Worm (Caenorhabditis elegans) whole organism, late embryonic: ENCODE measurements around the gene cox-16.

ENCODE experiments used
- F13H6.1 ChIP-seq: sonication (generic microtip); optimal IDR thresholded peaks from 2 replicates; lab custom pipeline; 2016; ENCODE audit warnings: missing genetic modification characterization, missing compliant biosample characterization
- K09A11.1 ChIP-seq: sonication (generic microtip); optimal IDR thresholded peaks from 2 replicates; lab custom pipeline; 2017; ENCODE audit warnings: antibody characterized with exemption, mild to moderate bottlenecking, missing genetic modification characterization, missing compliant biosample characterization; ENCODE audit not compliant: insufficient read depth
- T23F11.4 ChIP-seq: fragments of 200-800 bp; sonication (Bioruptor generic); optimal IDR thresholded peaks from 2 replicates; lab custom pipeline; 2018; ENCODE audit warnings: mild to moderate bottlenecking, missing genetic modification characterization, missing compliant biosample characterization
- ama-1 ChIP-seq: fragments of 150-350 bp; optimal IDR thresholded peaks from 2 replicates; lab custom pipeline; 2014
- fkh-10 ChIP-seq: fragments of 150-350 bp; optimal IDR thresholded peaks from 2 replicates; lab custom pipeline; 2014; ENCODE audit warnings: missing biosample characterization, missing genetic modification reagents, missing genetic modification characterization
- hlh-13 ChIP-seq: fragments of 200-800 bp; sonication (Bioruptor generic); optimal IDR thresholded peaks from 2 replicates; lab custom pipeline; 2018; ENCODE audit warnings: mild to moderate bottlenecking, missing genetic modification characterization, missing compliant biosample characterization
- hlh-6 ChIP-seq: sonication (generic microtip); optimal IDR thresholded peaks from 2 replicates; lab custom pipeline; 2016; ENCODE audit warnings: missing genotype, missing genetic modification characterization, missing compliant biosample characterization
- lin-11 ChIP-seq: fragments of 200-800 bp; sonication (Bioruptor generic); optimal IDR thresholded peaks from 2 replicates; lab custom pipeline; 2018; ENCODE audit warnings: mild to moderate bottlenecking, missing genetic modification characterization, missing compliant biosample characterization
- nhr-11 ChIP-seq: fragments of 150-350 bp; optimal IDR thresholded peaks from 2 replicates; lab custom pipeline; 2014; ENCODE audit warnings: missing biosample characterization, missing genetic modification characterization
- pros-1 ChIP-seq: fragments of 150-350 bp; optimal IDR thresholded peaks from 2 replicates; lab custom pipeline; 2014; ENCODE audit warnings: missing biosample characterization, missing genetic modification reagents, missing genetic modification characterization
- sdc-2 ChIP-seq: sonication (generic microtip); optimal IDR thresholded peaks from 2 replicates; lab custom pipeline; 2016; ENCODE audit warnings: missing genotype, missing genetic modification characterization, missing compliant biosample characterization

DNA sequence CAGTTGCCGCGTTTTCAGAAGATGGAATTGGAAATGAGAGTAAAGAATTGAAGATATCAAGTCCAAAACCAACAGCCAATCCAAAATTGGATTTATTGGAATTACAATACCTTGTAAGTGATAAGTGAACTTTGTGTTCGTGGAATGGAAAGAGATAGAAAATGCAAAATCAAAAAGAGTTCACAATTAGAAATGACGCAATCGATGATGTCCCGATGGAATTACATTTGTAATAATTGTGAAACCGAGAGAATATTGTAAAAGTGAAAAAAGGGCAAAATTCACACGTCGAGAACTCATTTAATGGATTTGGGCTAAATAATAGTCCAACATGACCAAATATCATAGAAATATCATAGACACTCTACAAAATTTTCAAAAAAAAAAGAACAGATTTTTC is 10.8 kb downstream of the cox-16 start:
- TF ChIP-seq nhr-11 (tag; lab: Kevin White, UChicago) = no peak
- TF ChIP-seq fkh-10 (GFP tag; lab: Kevin White, UChicago) = no peak
- TF ChIP-seq ama-1 (lab: Kevin White, UChicago) = no peak
- TF ChIP-seq T23F11.4 (GFP tag; lab: Kevin White, UChicago) = no peak
- no peak for TF ChIP-seq pros-1 (tag; lab: Kevin White, UChicago)
- TF ChIP-seq lin-11 (tag; lab: Kevin White, UChicago) = no peak
- no peak for TF ChIP-seq F13H6.1 (tag; lab: Kevin White, UChicago)
- TF ChIP-seq K09A11.1 = no peak
- TF ChIP-seq hlh-13 (GFP tag; lab: Kevin White, UChicago) = no peak
- no peak for TF ChIP-seq hlh-6 (tag; lab: Kevin White, UChicago)
- no peak for TF ChIP-seq sdc-2
